Worm (Caenorhabditis elegans) whole organism, early embryonic: ENCODE results near the gene R04B3.2.

Experiments
- F13C5.2 ChIP-seq: sonication (generic microtip); optimal IDR thresholded peaks from 2 replicates; lab custom pipeline; 2017; ENCODE audit warnings: mild to moderate bottlenecking, missing genetic modification characterization, inconsistent platforms, missing compliant biosample characterization
- ama-1 ChIP-seq: fragments of 150-350 bp; optimal IDR thresholded peaks from 2 replicates; lab custom pipeline; 2014
- ceh-13 ChIP-seq: fragments of 200-800 bp; sonication (Bioruptor generic); optimal IDR thresholded peaks from 2 replicates; lab custom pipeline; 2018; ENCODE audit warnings: mild to moderate bottlenecking, missing genetic modification characterization, missing compliant biosample characterization
- flt-1 ChIP-seq: fragments of 200-800 bp; sonication (Bioruptor generic); IDR thresholded peaks from 2 replicates; pipeline ENCODE4 v1.3.6; 2022; ENCODE audit warnings: missing genetic modification characterization, missing compliant biosample characterization
- hmbx-1 ChIP-seq: sonication (generic microtip); optimal IDR thresholded peaks from 2 replicates; lab custom pipeline; 2016; ENCODE audit warnings: mild to moderate bottlenecking, missing genetic modification characterization, missing compliant biosample characterization
- sea-1 ChIP-seq: fragments of 200-800 bp; sonication (Bioruptor generic); conservative IDR thresholded peaks from 2 replicates; pipeline ENCODE4 v1.3.6; 2022; ENCODE audit warnings: missing genetic modification characterization, missing compliant biosample characterization
- tbx-37 ChIP-seq: fragments of 200-800 bp; sonication (Bioruptor generic); conservative IDR thresholded peaks from 2 replicates; pipeline ENCODE4 v1.3.6; 2022; ENCODE audit warnings: missing genetic modification reagents, missing genetic modification characterization, missing compliant biosample characterization
- tra-4 ChIP-seq: sonication (generic microtip); optimal IDR thresholded peaks from 2 replicates; lab custom pipeline; 2017; ENCODE audit warnings: missing genetic modification characterization, missing compliant biosample characterization

ce11 chrX:2426932-2427331 lies 46.6 kb downstream of the R04B3.2 start:
- no peak for TF ChIP-seq tra-4
- no peak for TF ChIP-seq hmbx-1 (tag; lab: Kevin White, UChicago)
- no peak for TF ChIP-seq flt-1 (GFP tag; lab: Robert Waterston, UW)
- TF ChIP-seq F13C5.2, result no peak
- TF ChIP-seq ama-1, result no peak
- TF ChIP-seq ceh-13 (GFP tag; lab: Kevin White, UChicago), result no peak
- no peak for TF ChIP-seq tbx-37 (GFP tag; lab: Robert Waterston, UW)
- TF ChIP-seq sea-1 (GFP tag; lab: Robert Waterston, UW), result no peak
